Worm (Caenorhabditis elegans) whole organism, L2 larva: Measurements from ENCODE around the gene mog-1.

Experiments used
- aly-2 ChIP-seq: fragments of 150-350 bp; optimal IDR thresholded peaks from 2 replicates; lab custom pipeline; 2014; ENCODE audit warnings: missing biosample characterization, missing genetic modification characterization
- ama-1 ChIP-seq: fragments of 150-350 bp; optimal IDR thresholded peaks from 2 replicates; lab custom pipeline; 2018; ENCODE audit warnings: inconsistent platforms
- ceh-16 ChIP-seq: fragments of 150-350 bp; optimal IDR thresholded peaks from 2 replicates; lab custom pipeline; 2014; ENCODE audit warnings: missing biosample characterization, missing genetic modification characterization
- elt-3 ChIP-seq: sonication (generic microtip); optimal IDR thresholded peaks from 2 replicates; lab custom pipeline; 2017; ENCODE audit warnings: missing biosample characterization, missing genetic modification characterization
- sma-9 ChIP-seq, 2 experiments: fragments of 150-350 bp in 1 of 2; sonication (generic microtip) in 1 of 2; optimal IDR thresholded peaks; 2 replicates each; lab custom pipeline; 2014 to 2016; ENCODE audit warnings: missing genetic modification characterization in 2 of 2, mild to moderate bottlenecking in 1 of 2, missing biosample characterization in 1 of 2, missing compliant biosample characterization in 1 of 2, missing genetic modification reagents in 1 of 2, moderate library complexity in 1 of 2
- zag-1 ChIP-seq: fragments of 150-350 bp; optimal IDR thresholded peaks from 2 replicates; lab custom pipeline; 2014; ENCODE audit warnings: missing biosample characterization, missing genetic modification characterization
- ztf-4 ChIP-seq: fragments of 150-350 bp; optimal IDR thresholded peaks from 2 replicates; lab custom pipeline; 2014; ENCODE audit warnings: missing biosample characterization, missing genetic modification characterization

ce11 chrIII:9929525-9929924 lies 26.5 kb downstream of the mog-1 start:
- TF ChIP-seq elt-3 (tag; lab: Kevin White, UChicago) = no peak
- no peak for TF ChIP-seq ceh-16 (tag; lab: Kevin White, UChicago)
- TF ChIP-seq aly-2 = no peak
- no peak for TF ChIP-seq ama-1 (lab: Kevin White, UChicago)
- TF ChIP-seq sma-9 (GFP tag; optimal IDR thresholded peaks at IDR 0.05; lab: Kevin White, UChicago) = no peak
- TF ChIP-seq sma-9 (tag; optimal IDR thresholded peaks at IDR 0.05; lab: Kevin White, UChicago) = no peak
- no peak for TF ChIP-seq ztf-4 (tag; lab: Kevin White, UChicago)
- no peak for TF ChIP-seq zag-1 (tag; lab: Kevin White, UChicago)
